Fruit fly (Drosophila melanogaster): ENCODE data around the gene m.

Gene m

dm6 chrX:11788187-11788870 lies 34.3 kb downstream of the m start (continued):
- TF ChIP-seq CG10274 (GFP tag; optimal IDR thresholded peaks at IDR 0.05), result peak; percentile 10
- peak; percentile 55 to 67 for TF ChIP-seq dpn (GFP tag; optimal IDR thresholded peaks at IDR 0.05)
- peak; percentile 54 for TF ChIP-seq CG13123 (GFP tag; optimal IDR thresholded peaks at IDR 0.05)
- peak; percentile 28 for TF ChIP-seq Deaf1 (tag; optimal IDR thresholded peaks at IDR 0.05)
- peak; percentile 62 for TF ChIP-seq tin (GFP tag; optimal IDR thresholded peaks at IDR 0.05)
- TF ChIP-seq sug (tag; optimal IDR thresholded peaks at IDR 0.05), result no peak
- TF ChIP-seq vvl (GFP tag; IDR thresholded peaks at IDR 0.05), result peak; percentile 85
- TF ChIP-seq tap (tag; optimal IDR thresholded peaks at IDR 0.05), result peak; percentile 63
- peak; percentile 67 for TF ChIP-seq CG4820 (GFP tag; optimal IDR thresholded peaks at IDR 0.05)
- TF ChIP-seq nau (GFP tag; optimal IDR thresholded peaks at IDR 0.05), result peak; percentile 60
- TF ChIP-seq bbx (GFP tag; IDR thresholded peaks at IDR 0.05; ENCODE audit: partially characterized antibody), result no peak
- peak; percentile 67 for TF ChIP-seq CG12219 (GFP tag; optimal IDR thresholded peaks at IDR 0.05)
- peak; percentile 45 for TF ChIP-seq Mad (GFP tag; optimal IDR thresholded peaks at IDR 0.05)
- peak; percentile 94 for TF ChIP-seq Ets65A (GFP tag)
- TF ChIP-seq pum (GFP tag; optimal IDR thresholded peaks at IDR 0.05), result peak; percentile 57
- TF ChIP-seq CG17328 (GFP tag; IDR thresholded peaks at IDR 0.05), result peak; percentile 76
- peak; percentile 42 for TF ChIP-seq zf30C (GFP tag; optimal IDR thresholded peaks at IDR 0.05)
- peak; percentile 61 for TF ChIP-seq bab2 (GFP tag; optimal IDR thresholded peaks at IDR 0.05)
- TF ChIP-seq CG17186 (GFP tag; optimal IDR thresholded peaks at IDR 0.05), result no peak
- peak; percentile 81 for TF ChIP-seq Xbp1 (GFP tag; optimal IDR thresholded peaks at IDR 0.05)
- peak; percentile 71 for TF ChIP-seq Rfx (GFP tag; IDR thresholded peaks at IDR 0.05)
- no peak for TF ChIP-seq CG34376 (GFP tag; optimal IDR thresholded peaks at IDR 0.05)
- TF ChIP-seq ato (GFP tag; IDR thresholded peaks at IDR 0.05; ENCODE audit: partially characterized antibody), result no peak
- TF ChIP-seq org-1 (GFP tag; optimal IDR thresholded peaks at IDR 0.05), result peak; percentile 64
- TF ChIP-seq gfzf (GFP tag; optimal IDR thresholded peaks at IDR 0.05), result no peak
- peak; percentile 52 for TF ChIP-seq chn (GFP tag; optimal IDR thresholded peaks at IDR 0.05)
- no peak for TF ChIP-seq HmgD (GFP tag; optimal IDR thresholded peaks at IDR 0.05)
- peak; percentile 68 for TF ChIP-seq esg (GFP tag; conservative IDR thresholded peaks at IDR 0.05)
- no peak for TF ChIP-seq unc-4 (GFP tag; IDR thresholded peaks at IDR 0.05; ENCODE audit: partially characterized antibody)
- peak; percentile 70 for TF ChIP-seq Fer3 (tag; optimal IDR thresholded peaks at IDR 0.05)
- peak; percentile 48; the same call in 1 of the 2 replicates for TF ChIP-seq CG4404 (GFP tag; IDR thresholded peaks at IDR 0.05)
- no peak for TF ChIP-seq z (GFP tag; IDR thresholded peaks at IDR 0.05)
- 0 out of 2 replicates have a peak, but pooled peaks have one; percentile 31 for TF ChIP-seq sim (GFP tag; IDR thresholded peaks at IDR 0.05)
- TF ChIP-seq pfk (GFP tag; optimal IDR thresholded peaks at IDR 0.05), result no peak
- TF ChIP-seq Drgx (GFP tag; IDR thresholded peaks at IDR 0.05), result peak; percentile 85
- TF ChIP-seq ap (GFP tag; IDR thresholded peaks at IDR 0.05), result peak; percentile 75
- TF ChIP-seq sd (tag; optimal IDR thresholded peaks at IDR 0.05), result peak; percentile 21
- TF ChIP-seq CG12299 (tag; optimal IDR thresholded peaks at IDR 0.05), result no peak
- no peak for TF ChIP-seq CG9797 (GFP tag; optimal IDR thresholded peaks at IDR 0.05)
- no peak for TF ChIP-seq CG3065 (GFP tag; optimal IDR thresholded peaks at IDR 0.05)
- TF ChIP-seq Side (GFP tag; optimal IDR thresholded peaks at IDR 0.05), result peak; percentile 55
- peak; percentile 48; the same call in 1 of the 2 replicates for TF ChIP-seq E2f2 (GFP tag; IDR thresholded peaks at IDR 0.05)
- peak; percentile 40 for TF ChIP-seq btn (GFP tag; optimal IDR thresholded peaks at IDR 0.05)
- no peak for TF ChIP-seq Hey (tag; optimal IDR thresholded peaks at IDR 0.05)
- peak; percentile 83 for TF ChIP-seq Oli (tag; optimal IDR thresholded peaks at IDR 0.05)
- TF ChIP-seq vfl (GFP tag; optimal IDR thresholded peaks at IDR 0.05), result peak; percentile 28
- TF ChIP-seq croc (GFP tag; conservative IDR thresholded peaks at IDR 0.05), result no peak
- TF ChIP-seq CG8359 (GFP tag; optimal IDR thresholded peaks at IDR 0.05; ENCODE audit: borderline replicate concordance), result peak; percentile 19
- TF ChIP-seq CG7987 (GFP tag; optimal IDR thresholded peaks at IDR 0.05), result peak; percentile 13
- TF ChIP-seq Meics (GFP tag; optimal IDR thresholded peaks at IDR 0.05), result peak; percentile 76
